Fruit fly (Drosophila melanogaster) whole organism, adult: ENCODE results near the gene Acp65Aa.

Source experiments
- CG12768 ChIP-seq: fragments of 200-800 bp; sonication (Bioruptor generic); optimal IDR thresholded peaks from 2 replicates; lab custom pipeline; 2017; ENCODE audit warnings: missing biosample characterization, missing genetic modification characterization, mild to moderate bottlenecking, moderate library complexity, missing genetic modification reagents
- CG7045 ChIP-seq: fragments of 200-800 bp; sonication (Bioruptor generic); optimal IDR thresholded peaks from 2 replicates; lab custom pipeline; 2017; ENCODE audit warnings: missing biosample characterization, mild to moderate bottlenecking, missing genetic modification characterization
- CG7101 ChIP-seq: fragments of 200-800 bp; sonication (Bioruptor generic); optimal IDR thresholded peaks from 2 replicates; lab custom pipeline; 2018; ENCODE audit warnings: missing biosample characterization, mild to moderate bottlenecking, missing genetic modification characterization, moderate library complexity
- Crg-1 ChIP-seq: fragments of 200-800 bp; sonication (Bioruptor generic); optimal IDR thresholded peaks from 2 replicates; lab custom pipeline; 2016; ENCODE audit warnings: missing biosample characterization, missing genetic modification characterization
- bab1 ChIP-seq: fragments of 200-800 bp; sonication (Bioruptor generic); optimal IDR thresholded peaks from 3 replicates; lab custom pipeline; 2019; ENCODE audit warnings: missing biosample characterization, mild to moderate bottlenecking, missing genetic modification characterization, moderate library complexity
- kay ChIP-seq: fragments of 200-800 bp; sonication (Bioruptor generic); peaks from one replicate; lab custom pipeline; 2016; ENCODE audit warnings: missing biosample characterization, missing genetic modification characterization, borderline replicate concordance

- no peak for TF ChIP-seq CG7045 (GFP tag; lab: Kevin White, UChicago)
- TF ChIP-seq CG7101 (tag; lab: Kevin White, UChicago): no peak
- no peak for TF ChIP-seq CG12768 (GFP tag; lab: Kevin White, UChicago)
- no peak for TF ChIP-seq Crg-1
- no peak for TF ChIP-seq bab1 (GFP tag; lab: Kevin White, UChicago)
- TF ChIP-seq kay (GFP tag; lab: Kevin White, UChicago): no peak
These were observed 48.9 kb downstream of the Acp65Aa start for dm6 chr3L:6103658-6104057.
